Worm (Caenorhabditis elegans): ENCODE measurements around the gene clp-7.

DNA sequence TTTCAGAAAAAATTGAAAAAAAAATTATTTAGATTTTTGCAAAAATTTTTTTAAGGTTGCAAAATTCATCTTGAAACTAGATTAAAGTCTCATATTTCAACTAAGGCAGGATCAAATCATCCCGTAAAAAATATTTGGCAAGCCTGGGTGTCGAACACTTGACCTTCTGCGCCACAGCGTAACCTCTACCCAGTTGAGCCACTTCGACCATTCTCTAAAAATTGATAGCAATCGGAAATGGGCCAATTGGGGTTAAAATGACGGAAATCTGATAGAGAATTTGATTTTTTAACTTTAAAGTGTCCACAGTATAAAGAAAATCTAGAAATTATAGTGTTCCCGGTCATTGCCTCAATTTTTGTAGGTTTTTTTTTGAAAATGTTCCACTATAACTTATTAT, 55.7 kb downstream of the clp-7 start:
- TF ChIP-seq elt-3 (tag; optimal IDR thresholded peaks at IDR 0.05) (no peak), peb-1 (tag; optimal IDR thresholded peaks at IDR 0.05) (no peak), fos-1 (tag; optimal IDR thresholded peaks at IDR 0.05) (no peak), lin-39 (tag; optimal IDR thresholded peaks at IDR 0.05) (no peak), ceh-82 (tag; optimal IDR thresholded peaks at IDR 0.05) (no peak), nhr-11 (tag; optimal IDR thresholded peaks at IDR 0.05) (no peak), R02D3.7 (tag; optimal IDR thresholded peaks at IDR 0.05) (no peak), aly-2 (tag; optimal IDR thresholded peaks at IDR 0.05) (no peak), ztf-11 (tag; optimal IDR thresholded peaks at IDR 0.05) (no peak), ama-1 (optimal IDR thresholded peaks at IDR 0.05) (no peak)

All from whole organism, L2 larva.